Fruit fly (Drosophila melanogaster) whole organism, pupa: ENCODE data around the gene Tg.

Experiments
- CG10348 ChIP-seq: fragments of 200-800 bp; sonication (Bioruptor generic); IDR thresholded peaks from 2 replicates; pipeline ENCODE4 v1.3.6; 2022; ENCODE audit warnings: missing biosample characterization, missing genetic modification characterization
- CG13204 ChIP-seq: fragments of 200-800 bp; sonication (Bioruptor generic); optimal IDR thresholded peaks from 2 replicates; lab custom pipeline; 2018; ENCODE audit warnings: missing biosample characterization, mild to moderate bottlenecking, missing genetic modification characterization, moderate library complexity
- CG15710 ChIP-seq: fragments of 200-800 bp; sonication (Bioruptor generic); optimal IDR thresholded peaks from 2 replicates; lab custom pipeline; 2018; ENCODE audit warnings: missing biosample characterization, mild to moderate bottlenecking, missing genetic modification characterization, moderate library complexity
- CG32121 ChIP-seq: fragments of 200-800 bp; sonication (Bioruptor generic); IDR thresholded peaks from 2 replicates; pipeline ENCODE4 v1.3.6; 2022; ENCODE audit warnings: missing biosample characterization, missing genetic modification characterization
- CG8301 ChIP-seq: fragments of 200-800 bp; sonication (Bioruptor generic); optimal IDR thresholded peaks from 2 replicates; lab custom pipeline; 2018; ENCODE audit warnings: missing biosample characterization, mild to moderate bottlenecking, missing genetic modification characterization
- D1 ChIP-seq: fragments of 200-800 bp; sonication (Bioruptor generic); optimal IDR thresholded peaks from 2 replicates; lab custom pipeline; 2018; ENCODE audit warnings: missing biosample characterization, mild to moderate bottlenecking, missing genetic modification characterization, moderate library complexity
- EcR ChIP-seq: fragments of 200-800 bp; sonication (Bioruptor generic); optimal IDR thresholded peaks from 3 replicates; lab custom pipeline; 2019; ENCODE audit warnings: missing biosample characterization, missing genetic modification characterization, mild to moderate bottlenecking, moderate library complexity, missing genetic modification reagents
- Pif1A ChIP-seq: fragments of 200-800 bp; sonication (Bioruptor generic); optimal IDR thresholded peaks from 3 replicates; lab custom pipeline; 2016; ENCODE audit warnings: missing biosample characterization, missing genetic modification characterization
- gl ChIP-seq: fragments of 200-800 bp; sonication (Bioruptor generic); optimal IDR thresholded peaks from 2 replicates; lab custom pipeline; 2018; ENCODE audit warnings: missing biosample characterization, mild to moderate bottlenecking, missing genetic modification characterization
- rn ChIP-seq: fragments of 200-800 bp; sonication (Bioruptor generic); IDR thresholded peaks from 2 replicates; pipeline ENCODE4 v1.3.6; 2022; ENCODE audit warnings: missing biosample characterization, missing genetic modification characterization

dm6 chr2L:7989868-7990267 is 21.3 kb upstream of the Tg start:
- TF ChIP-seq Pif1A (GFP tag; lab: Kevin White, UChicago) (no peak), CG13204 (GFP tag; lab: Kevin White, UChicago) (no peak), CG10348 (GFP tag; lab: Robert Waterston, UW) (no peak), rn (GFP tag; lab: Robert Waterston, UW) (no peak), gl (no peak), EcR (GFP tag; lab: Kevin White, UChicago) (no peak), D1 (tag; lab: Kevin White, UChicago) (no peak), CG32121 (no peak), CG15710 (tag; lab: Kevin White, UChicago) (no peak), CG8301 (tag; lab: Kevin White, UChicago) (no peak)
